Worm (Caenorhabditis elegans): Measurements from ENCODE around the gene nhr-184.
"Not testable (repeated sequence)": the region's sequence is repeated elsewhere in the genome, so short reads cannot be mapped to it uniquely, and the experiment has no call there.

The nhr-184 gene

ce11 chrV:2214428-2215038 is at the start of gene nhr-184:
Gene nhr-184 (minus strand): TSS chrV:2214478.
- no peak for TF ChIP-seq him-1 (tag; optimal IDR thresholded peaks at IDR 0.05)
- peak; percentile 33 for TF ChIP-seq W03F9.2 (tag; optimal IDR thresholded peaks at IDR 0.05)
- TF ChIP-seq dao-5 (tag; optimal IDR thresholded peaks at IDR 0.05): no peak

- TF ChIP-seq him-1 (tag; optimal IDR thresholded peaks at IDR 0.05) (no peak), W03F9.2 (tag; optimal IDR thresholded peaks at IDR 0.05) (no peak), dao-5 (tag; optimal IDR thresholded peaks at IDR 0.05) (no peak)
Observed at ce11 chrV:2260660-2261059, 46.4 kb upstream of the nhr-184 start, which contains the start of gene F41B5.12. Gene F41B5.12 (plus strand): TSS chrV:2260960.

- TF ChIP-seq W03F9.2 (tag; optimal IDR thresholded peaks at IDR 0.05): no peak
- TF ChIP-seq dao-5 (tag; optimal IDR thresholded peaks at IDR 0.05): no peak
- no peak for TF ChIP-seq him-1 (tag; optimal IDR thresholded peaks at IDR 0.05)
Observed at ce11 chrV:2259750-2260149, 45.5 kb upstream of the nhr-184 start, which contains the start of gene nhr-182. Gene nhr-182 (minus strand): TSS chrV:2259927.

- TF ChIP-seq dao-5, him-1, W03F9.2 (tag; optimal IDR thresholded peaks at IDR 0.05): not testable (repeated sequence)
Observed at ce11 chrV:2255191-2255590, 40.9 kb upstream of the nhr-184 start, which contains the start of gene F41B5.1. Gene F41B5.1 (plus strand): TSS chrV:2255533.

DNA sequence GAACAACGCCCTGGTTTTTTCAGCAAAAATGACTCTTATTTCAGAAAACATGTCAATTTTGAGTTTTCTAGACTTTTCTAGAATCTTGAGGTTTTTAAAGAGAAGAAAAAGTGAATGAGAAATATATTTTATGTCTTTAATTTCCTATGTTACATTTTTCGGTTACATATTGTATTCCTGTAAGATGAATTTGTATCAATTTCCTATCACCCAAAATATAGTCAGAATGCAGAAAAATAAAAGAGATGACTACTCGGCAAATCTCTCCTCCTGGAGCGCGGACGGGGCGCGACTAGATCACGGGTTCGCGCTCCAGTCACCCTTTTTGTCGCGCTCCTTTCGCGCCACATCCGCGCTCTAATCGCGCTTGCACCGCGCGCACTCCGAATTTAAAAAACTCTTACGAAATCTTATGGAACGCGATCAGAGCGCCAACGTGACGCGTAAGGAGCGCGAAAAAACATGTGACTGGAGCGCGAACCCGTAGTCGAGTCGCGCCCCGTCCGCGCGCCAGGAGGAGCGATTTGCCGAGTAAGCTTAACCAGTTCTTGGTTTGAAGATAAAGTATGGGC is 40.4 kb upstream of the nhr-184 start, which contains the start of gene str-253:
Gene str-253 (minus strand): TSS at position 51 of the 572 bp plus-strand sequence.
- TF ChIP-seq W03F9.2 (tag; optimal IDR thresholded peaks at IDR 0.05) (no peak), him-1 (tag; optimal IDR thresholded peaks at IDR 0.05) (no peak), dao-5 (tag; optimal IDR thresholded peaks at IDR 0.05) (no peak)

DNA sequence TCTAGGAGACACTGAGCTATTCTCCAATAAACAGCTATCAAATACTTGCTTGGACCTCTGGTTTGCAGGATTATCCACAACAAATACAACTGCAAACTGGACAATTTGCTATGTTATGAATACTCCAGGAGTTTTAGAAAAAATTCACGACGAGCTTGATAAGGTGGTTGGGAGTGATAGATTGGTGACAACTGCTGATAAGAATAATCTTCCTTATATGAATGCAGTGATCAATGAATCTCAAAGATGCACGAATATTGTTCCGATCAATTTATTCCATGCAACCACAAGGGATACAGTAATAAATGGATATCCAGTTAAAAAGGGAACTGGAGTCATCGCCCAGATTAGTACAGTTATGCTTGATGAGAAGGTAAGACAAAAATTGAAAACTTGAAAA is 37.5 kb upstream of the nhr-184 start:
- TF ChIP-seq W03F9.2 (tag; optimal IDR thresholded peaks at IDR 0.05) (no peak), him-1 (tag; optimal IDR thresholded peaks at IDR 0.05) (no peak), dao-5 (tag; optimal IDR thresholded peaks at IDR 0.05) (no peak)

DNA sequence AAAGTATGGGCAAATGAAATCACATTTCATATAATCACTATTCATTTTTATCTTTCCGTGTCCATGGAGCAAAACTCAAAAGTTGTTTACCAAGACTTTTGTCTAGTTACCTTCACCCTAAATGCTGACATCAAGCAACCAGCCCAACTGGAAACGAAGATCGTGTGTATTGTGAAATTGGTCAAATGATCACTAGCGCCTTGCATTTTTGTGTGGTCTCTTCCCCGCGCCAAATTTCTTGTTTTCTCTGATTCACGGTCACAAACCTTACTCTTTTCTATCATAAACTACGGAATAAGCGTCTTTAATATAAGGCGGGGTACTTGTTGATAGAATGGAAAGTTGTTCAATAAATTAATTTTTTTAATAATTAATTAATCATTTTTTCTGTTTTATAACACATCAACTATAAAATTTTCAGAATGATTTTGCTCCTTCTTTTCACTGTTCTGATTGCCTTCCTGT is 35.9 kb upstream of the nhr-184 start, which contains the start of gene cyp-33C7:
Gene cyp-33C7 (plus strand): TSS at position 415 of the 465 bp plus-strand sequence.
- no peak for TF ChIP-seq W03F9.2 (tag; optimal IDR thresholded peaks at IDR 0.05)
- TF ChIP-seq dao-5 (tag; optimal IDR thresholded peaks at IDR 0.05): no peak
- no peak for TF ChIP-seq him-1 (tag; optimal IDR thresholded peaks at IDR 0.05)

DNA sequence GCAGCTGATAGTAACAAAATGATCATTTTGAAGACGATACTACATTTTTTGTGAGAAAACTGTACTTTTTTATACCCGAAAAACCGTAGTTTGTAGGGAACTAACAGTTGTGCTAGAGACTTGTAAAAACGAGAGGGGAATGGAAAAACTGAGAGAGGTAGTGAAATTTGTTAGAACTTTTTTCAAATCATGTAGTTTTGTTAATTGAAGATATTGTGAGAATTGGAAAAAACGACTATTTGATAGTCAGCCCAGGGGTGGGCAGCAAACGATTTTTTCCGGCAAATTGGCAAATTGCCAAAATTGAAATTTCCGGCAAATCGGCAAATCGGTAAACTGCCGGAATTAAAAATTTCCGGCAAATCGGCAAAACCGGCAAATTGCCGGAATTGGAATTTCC is 35.0 kb upstream of the nhr-184 start, which contains the start of gene cyp-33C6:
Gene cyp-33C6 (minus strand): TSS at position 101 of the 400 bp plus-strand sequence.
- TF ChIP-seq W03F9.2 (tag; optimal IDR thresholded peaks at IDR 0.05) (no peak), dao-5 (tag; optimal IDR thresholded peaks at IDR 0.05) (no peak), him-1 (tag; optimal IDR thresholded peaks at IDR 0.05) (no peak)

DNA sequence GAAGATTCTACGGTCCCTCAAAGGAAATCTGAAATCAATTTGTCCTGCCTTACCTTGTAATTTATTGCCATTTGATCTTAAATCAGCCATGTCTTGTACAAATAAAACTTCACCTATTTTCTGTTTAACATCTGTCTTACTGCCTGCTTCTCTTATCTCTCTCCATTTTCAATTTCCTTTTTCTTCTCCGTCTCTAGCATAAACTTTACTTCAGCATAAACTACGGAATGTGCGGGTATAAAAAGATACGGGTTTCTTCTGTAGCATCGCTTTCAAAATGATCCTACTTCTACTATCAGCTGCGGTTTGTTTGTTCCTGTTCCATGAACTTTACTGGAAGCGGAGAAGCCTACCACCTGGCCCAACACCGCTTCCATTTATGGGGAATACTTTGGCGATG is 30.5 kb upstream of the nhr-184 start, which contains the start of gene cyp-33C5:
Gene cyp-33C5 (plus strand): TSS at position 254 of the 400 bp plus-strand sequence.
- TF ChIP-seq W03F9.2 (tag; optimal IDR thresholded peaks at IDR 0.05) (no peak), him-1 (tag; optimal IDR thresholded peaks at IDR 0.05) (no peak), dao-5 (tag; optimal IDR thresholded peaks at IDR 0.05) (no peak)

DNA sequence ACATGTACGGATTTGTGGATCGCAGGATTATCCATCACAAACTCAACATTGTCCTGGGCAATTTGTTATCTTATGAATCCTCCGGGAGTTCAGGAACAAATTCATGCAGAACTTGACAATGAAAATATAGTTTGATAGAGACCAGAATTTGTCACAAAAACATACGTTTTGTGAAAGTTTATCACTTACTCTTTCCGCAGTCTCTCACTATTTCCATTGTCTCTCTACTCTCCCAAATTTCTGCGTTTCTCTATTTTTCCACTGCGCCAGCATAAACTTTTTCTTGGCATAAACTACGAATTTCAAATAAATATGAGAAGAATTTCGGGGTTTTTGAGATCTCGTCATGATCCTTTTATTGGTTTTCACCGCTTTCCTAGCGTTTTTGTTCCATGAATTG is 28.4 kb upstream of the nhr-184 start, which contains the start of gene cyp-33C3:
Gene cyp-33C3 (plus strand): TSS at position 149 of the 400 bp plus-strand sequence.
- TF ChIP-seq him-1 (tag; optimal IDR thresholded peaks at IDR 0.05) (no peak), W03F9.2 (tag; optimal IDR thresholded peaks at IDR 0.05) (no peak), dao-5 (tag; optimal IDR thresholded peaks at IDR 0.05) (no peak)

ce11 chrV:2238012-2238411 is 23.7 kb upstream of the nhr-184 start:
- no peak for TF ChIP-seq W03F9.2 (tag; optimal IDR thresholded peaks at IDR 0.05)
- no peak for TF ChIP-seq him-1 (tag; optimal IDR thresholded peaks at IDR 0.05)
- TF ChIP-seq dao-5 (tag; optimal IDR thresholded peaks at IDR 0.05): no peak

- TF ChIP-seq him-1 (tag; optimal IDR thresholded peaks at IDR 0.05) (no peak), dao-5 (tag; optimal IDR thresholded peaks at IDR 0.05) (no peak), W03F9.2 (tag; optimal IDR thresholded peaks at IDR 0.05) (no peak)
Observed at ce11 chrV:2235848-2236247, 21.6 kb upstream of the nhr-184 start, which contains the start of gene cyp-33C4. Gene cyp-33C4 (plus strand): TSS chrV:2236140.

DNA sequence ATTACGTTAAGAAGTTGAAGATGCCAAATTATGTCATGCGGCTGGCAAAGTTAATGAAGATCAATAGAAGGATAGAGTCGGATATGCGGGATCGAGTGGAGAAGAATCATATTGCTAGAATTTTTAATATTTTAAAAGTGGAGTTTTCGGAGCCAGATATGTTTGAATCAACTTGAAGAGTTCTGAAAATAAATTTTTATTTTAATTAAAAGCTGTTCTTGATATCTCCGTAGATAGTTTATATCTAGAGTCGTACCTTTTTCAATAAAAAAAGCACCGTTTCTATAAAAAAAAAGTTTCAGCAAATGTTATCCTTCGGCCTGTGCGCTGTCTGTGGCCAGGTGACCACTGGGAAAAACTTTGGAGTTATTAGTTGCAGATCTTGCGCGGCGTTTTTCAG is 18.9 kb upstream of the nhr-184 start, which contains the start of gene nhr-96:
Gene nhr-96 (plus strand): TSS at position 301 of the 400 bp plus-strand sequence.
- no peak for TF ChIP-seq dao-5 (tag; optimal IDR thresholded peaks at IDR 0.05)
- no peak for TF ChIP-seq W03F9.2 (tag; optimal IDR thresholded peaks at IDR 0.05)
- TF ChIP-seq him-1 (tag; optimal IDR thresholded peaks at IDR 0.05): no peak

- no peak for TF ChIP-seq W03F9.2 (tag; optimal IDR thresholded peaks at IDR 0.05)
- TF ChIP-seq him-1 (tag; optimal IDR thresholded peaks at IDR 0.05): no peak
- no peak for TF ChIP-seq dao-5 (tag; optimal IDR thresholded peaks at IDR 0.05)
Observed at ce11 chrV:2230912-2231311, 16.6 kb upstream of the nhr-184 start, which contains the start of gene nhr-134. Gene nhr-134 (plus strand): TSS chrV:2231223.
